Fruit fly (Drosophila melanogaster) whole organism, embryonic: ENCODE data around the gene CG31099.

Experiments
- Ada2b ChIP-seq: fragments of 200-800 bp; sonication (Bioruptor generic); IDR thresholded peaks from 2 replicates; pipeline ENCODE4 v1.3.6; 2022; ENCODE audit warnings: missing biosample characterization, missing genetic modification characterization
- B-H2 ChIP-seq: fragments of 200-800 bp; sonication (Bioruptor generic); optimal IDR thresholded peaks from 2 replicates; lab custom pipeline; 2018; ENCODE audit warnings: missing biosample characterization, mild to moderate bottlenecking, missing genetic modification characterization
- CG10274 ChIP-seq: fragments of 200-800 bp; sonication (Bioruptor generic); optimal IDR thresholded peaks from 3 replicates; lab custom pipeline; 2017; ENCODE audit warnings: missing biosample characterization, mild to moderate bottlenecking, missing genetic modification characterization
- CG12744 ChIP-seq: fragments of 200-800 bp; sonication (Bioruptor generic); optimal IDR thresholded peaks from 2 replicates; lab custom pipeline; 2016; ENCODE audit warnings: missing biosample characterization, missing genetic modification characterization
- CG12942 ChIP-seq: fragments of 200-800 bp; sonication (Bioruptor generic); optimal IDR thresholded peaks from 3 replicates; lab custom pipeline; 2016; ENCODE audit warnings: missing biosample characterization, missing genetic modification characterization
- CG15073 ChIP-seq: fragments of 200-800 bp; sonication (Bioruptor generic); optimal IDR thresholded peaks from 2 replicates; lab custom pipeline; 2016; ENCODE audit warnings: missing biosample characterization, missing genetic modification characterization
- CG17186 ChIP-seq: fragments of 200-800 bp; sonication (Bioruptor generic); optimal IDR thresholded peaks from 3 replicates; lab custom pipeline; 2017; ENCODE audit warnings: missing biosample characterization, missing genetic modification reagents, missing genetic modification characterization
- CG17328 ChIP-seq: fragments of 200-800 bp; sonication (Bioruptor generic); IDR thresholded peaks from 2 replicates; pipeline ENCODE4 v1.3.6; 2022; ENCODE audit warnings: missing biosample characterization, missing genetic modification characterization
- CG1792 ChIP-seq: fragments of 200-800 bp; sonication (Bioruptor generic); optimal IDR thresholded peaks from 2 replicates; lab custom pipeline; 2016; ENCODE audit warnings: missing biosample characterization, missing genetic modification characterization
- CG18262 ChIP-seq: fragments of 200-800 bp; optimal IDR thresholded peaks from 3 replicates; lab custom pipeline; 2019; ENCODE audit warnings: missing biosample characterization, mild to moderate bottlenecking, missing genetic modification characterization, moderate library complexity
- CG18764 ChIP-seq: fragments of 200-800 bp; sonication (Bioruptor generic); optimal IDR thresholded peaks from 3 replicates; lab custom pipeline; 2016; ENCODE audit warnings: missing biosample characterization, missing genetic modification characterization
- CG2120 ChIP-seq: fragments of 200-800 bp; sonication (Bioruptor generic); optimal IDR thresholded peaks from 3 replicates; lab custom pipeline; 2016; ENCODE audit warnings: missing biosample characterization, missing genetic modification characterization
- CG30403 ChIP-seq: fragments of 200-800 bp; sonication (Bioruptor generic); optimal IDR thresholded peaks from 3 replicates; lab custom pipeline; 2016; ENCODE audit warnings: missing biosample characterization, missing genetic modification characterization
- CG31441 ChIP-seq: fragments of 200-800 bp; sonication (Bioruptor generic); IDR thresholded peaks from 2 replicates; pipeline ENCODE4 v1.3.6; 2022; ENCODE audit warnings: missing biosample characterization, missing genetic modification characterization
- CG32772 ChIP-seq: fragments of 200-800 bp; sonication (Bioruptor generic); IDR thresholded peaks from 2 replicates; pipeline ENCODE4 v1.3.6; 2022; ENCODE audit warnings: missing biosample characterization, missing genetic modification characterization
- CG4404 ChIP-seq: fragments of 200-800 bp; sonication (Bioruptor generic); IDR thresholded peaks from 2 replicates; pipeline ENCODE4 v1.3.6; 2022; ENCODE audit warnings: missing biosample characterization, missing genetic modification characterization
- CG6765 ChIP-seq: fragments of 200-800 bp; sonication (Bioruptor generic); optimal IDR thresholded peaks from 3 replicates; lab custom pipeline; 2017; ENCODE audit warnings: missing biosample characterization, mild to moderate bottlenecking, missing genetic modification characterization
- CG8478 ChIP-seq: fragments of >200 bp; optimal IDR thresholded peaks from 2 replicates; lab custom pipeline; 2018
- CG8944 ChIP-seq: fragments of 200-800 bp; sonication (Bioruptor generic); optimal IDR thresholded peaks from 3 replicates; lab custom pipeline; 2016; ENCODE audit warnings: missing biosample characterization, missing genetic modification characterization
- CG9932 ChIP-seq: fragments of 200-800 bp; sonication (Bioruptor generic); IDR thresholded peaks from 2 replicates; pipeline ENCODE4 v1.3.6; 2022; ENCODE audit warnings: missing biosample characterization, missing genetic modification characterization
- Deaf1 ChIP-seq: fragments of 200-800 bp; optimal IDR thresholded peaks from 3 replicates; lab custom pipeline; 2019; ENCODE audit warnings: missing biosample characterization, mild to moderate bottlenecking, missing genetic modification characterization, moderate library complexity
- Dfd ChIP-seq, 2 experiments: fragments of >200 bp; optimal IDR thresholded peaks; 2 replicates each; lab custom pipeline; 2017; ENCODE audit warnings: missing biosample characterization in 2 of 2, missing genetic modification characterization in 2 of 2
- Dll ChIP-seq: fragments of 200-800 bp; sonication (Bioruptor generic); IDR thresholded peaks from 4 replicates; pipeline ENCODE4 v1.3.6; 2022; ENCODE audit warnings: missing biosample characterization, missing genetic modification characterization; ENCODE audit not compliant: partially characterized antibody
- Fer1 ChIP-seq: fragments of 200-800 bp; sonication (Bioruptor generic); optimal IDR thresholded peaks from 2 replicates; lab custom pipeline; 2017; ENCODE audit warnings: missing biosample characterization, mild to moderate bottlenecking, missing genetic modification characterization
- HLHmδ ChIP-seq: fragments of 200-800 bp; sonication (Bioruptor generic); optimal IDR thresholded peaks from 2 replicates; lab custom pipeline; 2018; ENCODE audit warnings: missing biosample characterization, mild to moderate bottlenecking, missing genetic modification characterization, moderate library complexity
- Hand ChIP-seq: fragments of 200-800 bp; sonication (Bioruptor generic); optimal IDR thresholded peaks from 2 replicates; lab custom pipeline; 2017; ENCODE audit warnings: mild to moderate bottlenecking, missing biosample characterization, missing genetic modification reagents, missing genetic modification characterization
- Hr3 ChIP-seq: fragments of 200-800 bp; sonication (Bioruptor generic); optimal IDR thresholded peaks from 3 replicates; lab custom pipeline; 2016; ENCODE audit warnings: missing biosample characterization, missing genetic modification characterization
- Lpt ChIP-seq: fragments of >200 bp; optimal IDR thresholded peaks from 2 replicates; lab custom pipeline; 2018; ENCODE audit warnings: missing biosample characterization, missing genetic modification characterization
- MBD-R2 ChIP-seq: fragments of 200-800 bp; sonication (Bioruptor generic); IDR thresholded peaks from 2 replicates; pipeline ENCODE4 v1.3.6; 2022; ENCODE audit warnings: missing biosample characterization, missing genetic modification characterization
- Mrtf ChIP-seq: fragments of 200-800 bp; sonication (Bioruptor generic); IDR thresholded peaks from 3 replicates; pipeline ENCODE4 v1.3.6; 2022; ENCODE audit warnings: missing biosample characterization, missing genetic modification characterization
- NK7.1 ChIP-seq: fragments of 200-800 bp; sonication (Bioruptor generic); optimal IDR thresholded peaks from 3 replicates; lab custom pipeline; 2016; ENCODE audit warnings: missing biosample characterization, missing genetic modification characterization
- Neu2 ChIP-seq: fragments of 200-800 bp; sonication (Bioruptor generic); optimal IDR thresholded peaks from 3 replicates; lab custom pipeline; 2016; ENCODE audit warnings: missing biosample characterization, missing genetic modification characterization, borderline replicate concordance
- Scr ChIP-seq: fragments of 200-800 bp; sonication (Bioruptor generic); IDR thresholded peaks from 2 replicates; pipeline ENCODE4 v1.3.6; 2022; ENCODE audit warnings: missing biosample characterization, missing genetic modification characterization; ENCODE audit not compliant: partially characterized antibody
- Sin3A ChIP-seq: fragments of >200 bp; optimal IDR thresholded peaks from 2 replicates; lab custom pipeline; 2018
- Sry-β ChIP-seq: fragments of 200-800 bp; sonication (Bioruptor generic); optimal IDR thresholded peaks from 2 replicates; lab custom pipeline; 2018; ENCODE audit warnings: missing biosample characterization, mild to moderate bottlenecking, missing genetic modification characterization, moderate library complexity
- TFAM ChIP-seq: fragments of 200-800 bp; sonication (Bioruptor generic); optimal IDR thresholded peaks from 2 replicates; lab custom pipeline; 2017; ENCODE audit warnings: missing biosample characterization, missing genetic modification characterization, inconsistent platforms
- ato ChIP-seq: fragments of 200-800 bp; sonication (Bioruptor generic); IDR thresholded peaks from 2 replicates; pipeline ENCODE4 v1.3.6; 2022; ENCODE audit warnings: missing biosample characterization, missing genetic modification characterization; ENCODE audit not compliant: partially characterized antibody
- bcd ChIP-seq: fragments of 200-800 bp; sonication (Bioruptor generic); optimal IDR thresholded peaks from 2 replicates; lab custom pipeline; 2017; ENCODE audit warnings: missing biosample characterization, mild to moderate bottlenecking, missing genetic modification characterization
- ci ChIP-seq: fragments of 200-800 bp; sonication (Bioruptor generic); IDR thresholded peaks from 3 replicates; pipeline ENCODE4 v1.3.6; 2022; ENCODE audit warnings: missing biosample characterization, missing genetic modification characterization
- corto ChIP-seq: fragments of 200-800 bp; sonication (Bioruptor generic); optimal IDR thresholded peaks from 2 replicates; lab custom pipeline; 2016; ENCODE audit warnings: missing biosample characterization, mild to moderate bottlenecking, missing genetic modification characterization, moderate library complexity
- dmrt11E ChIP-seq: fragments of 200-800 bp; sonication (Bioruptor generic); optimal IDR thresholded peaks from 3 replicates; lab custom pipeline; 2018; ENCODE audit warnings: missing biosample characterization, mild to moderate bottlenecking, missing genetic modification characterization, moderate library complexity
- gce ChIP-seq: fragments of 200-800 bp; sonication (Bioruptor generic); IDR thresholded peaks from 3 replicates; pipeline ENCODE4 v1.3.6; 2022; ENCODE audit warnings: missing biosample characterization, missing genetic modification characterization
- kni ChIP-seq: fragments of 200-800 bp; sonication (Bioruptor generic); optimal IDR thresholded peaks from 3 replicates; lab custom pipeline; 2017; ENCODE audit warnings: mild to moderate bottlenecking, missing biosample characterization, missing genetic modification reagents, missing genetic modification characterization
- lab ChIP-seq: fragments of 200-800 bp; sonication (Bioruptor generic); optimal IDR thresholded peaks from 3 replicates; lab custom pipeline; 2017; ENCODE audit warnings: missing biosample characterization, missing genetic modification characterization, mild to moderate bottlenecking, moderate library complexity, missing genetic modification reagents
- mam ChIP-seq: fragments of 200-800 bp; sonication (Bioruptor generic); optimal IDR thresholded peaks from 3 replicates; lab custom pipeline; 2016; ENCODE audit warnings: missing biosample characterization, missing genetic modification characterization
- nerfin-1 ChIP-seq: fragments of 200-800 bp; sonication (Bioruptor generic); optimal IDR thresholded peaks from 3 replicates; lab custom pipeline; 2019; ENCODE audit warnings: missing biosample characterization, mild to moderate bottlenecking, missing genetic modification characterization, moderate library complexity
- run ChIP-seq: fragments of 200-800 bp; sonication (Bioruptor generic); optimal IDR thresholded peaks from 3 replicates; lab custom pipeline; 2018; ENCODE audit warnings: missing biosample characterization, mild to moderate bottlenecking, missing genetic modification characterization
- sc ChIP-seq, 3 experiments: fragments of >200 bp in 2 of 3; fragments of 200-800 bp in 1 of 3; sonication (Bioruptor generic) in 1 of 3; optimal IDR thresholded peaks; 2 replicates in 2 of 3; 3 replicates in 1 of 3; lab custom pipeline; 2017; ENCODE audit warnings: mild to moderate bottlenecking in 1 of 3, missing biosample characterization in 1 of 3, missing genetic modification characterization in 1 of 3, missing genetic modification reagents in 1 of 3
- tup ChIP-seq: fragments of 200-800 bp; sonication (Bioruptor generic); optimal IDR thresholded peaks from 2 replicates; lab custom pipeline; 2016; ENCODE audit warnings: missing biosample characterization, mild to moderate bottlenecking, missing genetic modification characterization, moderate library complexity
- yki ChIP-seq: fragments of >200 bp; optimal IDR thresholded peaks from 3 replicates; lab custom pipeline; 2018
- zfh1 ChIP-seq: fragments of 200-800 bp; sonication (Bioruptor generic); IDR thresholded peaks from 3 replicates; pipeline ENCODE4 v1.3.6; 2022; ENCODE audit warnings: missing biosample characterization, missing genetic modification characterization

CG31099 gene

dm6 chr3R:25265589-25266201 is 45.0 kb downstream of the CG31099 start, which contains the start of the genes GlnRS and RIOK2 (continued):
- peak; percentile 90 for TF ChIP-seq ato (GFP tag; lab: Robert Waterston, UW)
- TF ChIP-seq Deaf1 = no peak
- TF ChIP-seq zfh1 (GFP tag; lab: Robert Waterston, UW) = no peak
- TF ChIP-seq MBD-R2 (GFP tag; lab: Robert Waterston, UW) = peak; percentile 98
- TF ChIP-seq tup = no peak
- TF ChIP-seq ci (GFP tag; lab: Robert Waterston, UW) = no peak; the same call in 2 of the 3 replicates
- no peak for TF ChIP-seq HLHmδ (GFP tag; lab: Kevin White, UChicago)
- peak; percentile 77 for TF ChIP-seq CG17186 (GFP tag; lab: Kevin White, UChicago)
- no peak for TF ChIP-seq CG8478 (lab: Kevin White, UChicago)
- peak in 1 of 2 experiments; percentile 79 for TF ChIP-seq Dfd (GFP tag; optimal IDR thresholded peaks at IDR 0.05; lab: Kevin White, UChicago)
- TF ChIP-seq Hr3 = no peak
- peak; percentile 67 for TF ChIP-seq Sry-β (GFP tag; lab: Kevin White, UChicago)
- no peak for TF ChIP-seq TFAM
- TF ChIP-seq bcd (GFP tag; lab: Kevin White, UChicago) = no peak
- TF ChIP-seq CG9932 (GFP tag; lab: Robert Waterston, UW) = peak; percentile 49; the same call in 1 of the 2 replicates
- no peak for TF ChIP-seq Hand (GFP tag; lab: Kevin White, UChicago)
- TF ChIP-seq Neu2 (GFP tag; lab: Kevin White, UChicago) = peak; percentile 10
- TF ChIP-seq CG30403 (GFP tag; lab: Kevin White, UChicago) = peak; percentile 6
- no peak for TF ChIP-seq CG8944
- TF ChIP-seq dmrt11E = no peak
- no peak for TF ChIP-seq nerfin-1 (tag; lab: Kevin White, UChicago)
- TF ChIP-seq yki (lab: Kevin White, UChicago) = no peak
- TF ChIP-seq CG18764 (GFP tag; lab: Kevin White, UChicago) = no peak
- no peak for TF ChIP-seq CG6765 (GFP tag; lab: Kevin White, UChicago)
- TF ChIP-seq CG12942 (GFP tag; lab: Kevin White, UChicago) = no peak
- peak; percentile 95 for TF ChIP-seq Dll (GFP tag; lab: Robert Waterston, UW)
- TF ChIP-seq CG12744 (GFP tag; lab: Kevin White, UChicago) = no peak
- no peak for TF ChIP-seq Fer1 (GFP tag; lab: Kevin White, UChicago)
- no peak for TF ChIP-seq corto (GFP tag; lab: Kevin White, UChicago)
- TF ChIP-seq NK7.1 (GFP tag; lab: Kevin White, UChicago) = no peak
- no peak for TF ChIP-seq mam (GFP tag; lab: Kevin White, UChicago)
- TF ChIP-seq lab = no peak
- TF ChIP-seq Ada2b (GFP tag; lab: Robert Waterston, UW) = no peak
- no peak for TF ChIP-seq kni (GFP tag; lab: Kevin White, UChicago)
- TF ChIP-seq B-H2 (GFP tag; lab: Kevin White, UChicago) = peak; percentile 53
- TF ChIP-seq CG4404 (GFP tag; lab: Robert Waterston, UW) = no peak
- TF ChIP-seq CG17328 = no peak
- no peak for TF ChIP-seq CG1792
- TF ChIP-seq CG10274 (GFP tag; lab: Kevin White, UChicago) = no peak
- no peak for TF ChIP-seq gce (GFP tag; lab: Robert Waterston, UW)
- TF ChIP-seq CG18262 (tag; lab: Kevin White, UChicago) = no peak
- TF ChIP-seq CG31441 (GFP tag; lab: Robert Waterston, UW) = no peak
- TF ChIP-seq CG32772 (GFP tag; lab: Robert Waterston, UW) = no peak
- peak; percentile 2 for TF ChIP-seq CG2120
- TF ChIP-seq sc (optimal IDR thresholded peaks at IDR 0.05; lab: Kevin White, UChicago) = no peak
- TF ChIP-seq sc (GFP tag; optimal IDR thresholded peaks at IDR 0.05; lab: Kevin White, UChicago) = no peak
- no peak for TF ChIP-seq run (tag; lab: Kevin White, UChicago)
- TF ChIP-seq CG15073 (GFP tag; lab: Kevin White, UChicago) = no peak
- TF ChIP-seq Scr (GFP tag; lab: Robert Waterston, UW) = peak; percentile 94
- TF ChIP-seq Lpt (GFP tag; lab: Kevin White, UChicago) = no peak
- no peak for TF ChIP-seq Mrtf (GFP tag; lab: Robert Waterston, UW)
- peak; percentile 78 for TF ChIP-seq Sin3A (lab: Kevin White, UChicago)
